Fruit fly (Drosophila melanogaster) whole organism, prepupa: ENCODE results near the gene CG42541.
A peak's percentile ranks its signal among the peaks of the same experiment; 100 is the strongest.

Experiments used
- Blimp-1 ChIP-seq: fragments of 200-800 bp; sonication (Bioruptor generic); optimal IDR thresholded peaks from 3 replicates; lab custom pipeline; 2017; ENCODE audit warnings: missing biosample characterization, missing genetic modification characterization, mild to moderate bottlenecking, moderate library complexity, missing genetic modification reagents
- CG10631 ChIP-seq: fragments of 200-800 bp; sonication (Bioruptor generic); optimal IDR thresholded peaks from 2 replicates; lab custom pipeline; 2016; ENCODE audit warnings: missing biosample characterization, missing genetic modification characterization
- CG11294 ChIP-seq: fragments of 200-800 bp; sonication (Bioruptor generic); IDR thresholded peaks from 2 replicates; pipeline ENCODE4 v1.3.6; 2022; ENCODE audit warnings: missing biosample characterization, missing genetic modification characterization
- CG11762 ChIP-seq: fragments of 200-800 bp; sonication (Bioruptor generic); optimal IDR thresholded peaks from 3 replicates; lab custom pipeline; 2016; ENCODE audit warnings: missing biosample characterization, missing genetic modification characterization; ENCODE audit not compliant: insufficient read depth
- CG11902 ChIP-seq: fragments of 200-800 bp; sonication (Bioruptor generic); optimal IDR thresholded peaks from 3 replicates; lab custom pipeline; 2016; ENCODE audit warnings: missing biosample characterization, missing genetic modification characterization
- CG15336 ChIP-seq: fragments of 200-800 bp; sonication (Bioruptor generic); IDR thresholded peaks from 2 replicates; pipeline ENCODE4 v1.3.6; 2022; ENCODE audit warnings: missing biosample characterization, missing genetic modification characterization
- CG3032 ChIP-seq: fragments of 200-800 bp; optimal IDR thresholded peaks from 2 replicates; lab custom pipeline; 2019; ENCODE audit warnings: missing biosample characterization, mild to moderate bottlenecking, missing genetic modification characterization, moderate library complexity
- CG32006 ChIP-seq: fragments of 200-800 bp; sonication (Bioruptor generic); optimal IDR thresholded peaks from 3 replicates; lab custom pipeline; 2017; ENCODE audit warnings: missing biosample characterization, mild to moderate bottlenecking, missing genetic modification characterization
- CG3919 ChIP-seq: fragments of 200-800 bp; sonication (Bioruptor generic); optimal IDR thresholded peaks from 3 replicates; lab custom pipeline; 2016; ENCODE audit warnings: missing biosample characterization, missing genetic modification characterization
- CG4318 ChIP-seq: fragments of 200-800 bp; sonication (Bioruptor generic); optimal IDR thresholded peaks from 3 replicates; lab custom pipeline; 2017; ENCODE audit warnings: missing biosample characterization, mild to moderate bottlenecking, missing genetic modification characterization
- CG6163 ChIP-seq: fragments of 200-800 bp; sonication (Bioruptor generic); IDR thresholded peaks from 3 replicates; pipeline ENCODE4 v1.3.6; 2022; ENCODE audit warnings: missing biosample characterization, missing genetic modification characterization
- CG6276 ChIP-seq: fragments of 200-800 bp; sonication (Bioruptor generic); optimal IDR thresholded peaks from 2 replicates; lab custom pipeline; 2017; ENCODE audit warnings: missing biosample characterization, mild to moderate bottlenecking, missing genetic modification characterization
- CG6792 ChIP-seq: fragments of 200-800 bp; sonication (Bioruptor generic); optimal IDR thresholded peaks from 3 replicates; lab custom pipeline; 2016; ENCODE audit warnings: missing biosample characterization, missing genetic modification characterization
- CG6808 ChIP-seq: fragments of 200-800 bp; sonication (Bioruptor generic); optimal IDR thresholded peaks from 3 replicates; lab custom pipeline; 2017; ENCODE audit warnings: missing biosample characterization, missing genetic modification characterization, mild to moderate bottlenecking, moderate library complexity, missing genetic modification reagents
- CG6854 ChIP-seq: fragments of 200-800 bp; sonication (Bioruptor generic); optimal IDR thresholded peaks from 2 replicates; lab custom pipeline; 2017; ENCODE audit warnings: missing biosample characterization, mild to moderate bottlenecking, missing genetic modification characterization
- CG8119 ChIP-seq: fragments of 200-800 bp; sonication (Bioruptor generic); IDR thresholded peaks from 3 replicates; pipeline ENCODE4 v1.3.6; 2022; ENCODE audit warnings: missing biosample characterization, missing genetic modification characterization
- CG8319 ChIP-seq: fragments of 200-800 bp; sonication (Bioruptor generic); optimal IDR thresholded peaks from 3 replicates; lab custom pipeline; 2016; ENCODE audit warnings: missing biosample characterization, missing genetic modification characterization
- CG8632 ChIP-seq: fragments of 200-800 bp; sonication (Bioruptor generic); optimal IDR thresholded peaks from 3 replicates; lab custom pipeline; 2016; ENCODE audit warnings: missing biosample characterization, missing genetic modification characterization
- Eip75B ChIP-seq: fragments of 200-800 bp; sonication (Bioruptor generic); optimal IDR thresholded peaks from 3 replicates; lab custom pipeline; 2016; ENCODE audit warnings: missing biosample characterization, missing genetic modification characterization
- Eip78C ChIP-seq: fragments of 200-800 bp; sonication (Bioruptor generic); peaks from one replicate; lab custom pipeline; 2016; ENCODE audit warnings: missing biosample characterization, missing genetic modification characterization
- Eip93F ChIP-seq: fragments of 200-800 bp; sonication (Bioruptor generic); optimal IDR thresholded peaks from 2 replicates; lab custom pipeline; 2016; ENCODE audit warnings: missing biosample characterization, mild to moderate bottlenecking, missing genetic modification characterization
- Hr38 ChIP-seq: sonication (Bioruptor generic); optimal IDR thresholded peaks from 2 replicates; lab custom pipeline; 2016; ENCODE audit warnings: missing biosample characterization, missing genetic modification characterization
- Hr39 ChIP-seq: fragments of 200-800 bp; sonication (Bioruptor generic); optimal IDR thresholded peaks from 2 replicates; lab custom pipeline; 2016; ENCODE audit warnings: missing biosample characterization, missing genetic modification characterization
- Hr4 ChIP-seq: fragments of 200-800 bp; sonication (Bioruptor generic); optimal IDR thresholded peaks from 3 replicates; lab custom pipeline; 2016; ENCODE audit warnings: missing biosample characterization, missing genetic modification characterization
- Lpt ChIP-seq: fragments of 200-800 bp; sonication (Bioruptor generic); optimal IDR thresholded peaks from 3 replicates; lab custom pipeline; 2016; ENCODE audit warnings: missing biosample characterization, missing genetic modification characterization
- Met ChIP-seq: fragments of 200-800 bp; sonication (Bioruptor generic); optimal IDR thresholded peaks from 3 replicates; lab custom pipeline; 2016; ENCODE audit warnings: missing biosample characterization, missing genetic modification characterization
- Sox102F ChIP-seq: fragments of 200-800 bp; sonication (Bioruptor generic); optimal IDR thresholded peaks from 2 replicates; lab custom pipeline; 2016; ENCODE audit warnings: missing biosample characterization, mild to moderate bottlenecking, missing genetic modification characterization
- Sox14 ChIP-seq: fragments of 200-800 bp; sonication (Bioruptor generic); optimal IDR thresholded peaks from 3 replicates; lab custom pipeline; 2016; ENCODE audit warnings: missing biosample characterization, missing genetic modification characterization
- Sox15 ChIP-seq: fragments of 200-800 bp; sonication (Bioruptor generic); optimal IDR thresholded peaks from 3 replicates; lab custom pipeline; 2016; ENCODE audit warnings: missing biosample characterization, missing genetic modification characterization
- acj6 ChIP-seq: fragments of 200-800 bp; sonication (Bioruptor generic); optimal IDR thresholded peaks from 3 replicates; lab custom pipeline; 2016; ENCODE audit warnings: missing biosample characterization, missing genetic modification characterization
- dac ChIP-seq: fragments of 200-800 bp; sonication (Bioruptor generic); optimal IDR thresholded peaks from 2 replicates; lab custom pipeline; 2017; ENCODE audit warnings: missing biosample characterization, mild to moderate bottlenecking, missing genetic modification characterization
- dsx ChIP-seq: fragments of 200-800 bp; optimal IDR thresholded peaks from 3 replicates; lab custom pipeline; 2019; ENCODE audit warnings: missing biosample characterization, mild to moderate bottlenecking, missing genetic modification characterization, moderate library complexity; ENCODE audit not compliant: poor library complexity, severe bottlenecking
- esn ChIP-seq: fragments of 200-800 bp; sonication (Bioruptor generic); optimal IDR thresholded peaks from 2 replicates; lab custom pipeline; 2016; ENCODE audit warnings: missing biosample characterization, mild to moderate bottlenecking, missing genetic modification characterization, moderate library complexity
- fd59A ChIP-seq: fragments of 200-800 bp; sonication (Bioruptor generic); optimal IDR thresholded peaks from 2 replicates; lab custom pipeline; 2017; ENCODE audit warnings: missing biosample characterization, mild to moderate bottlenecking, missing genetic modification characterization, missing genetic modification reagents
- fd85E ChIP-seq: fragments of 200-800 bp; sonication (Bioruptor generic); optimal IDR thresholded peaks from 3 replicates; lab custom pipeline; 2016; ENCODE audit warnings: missing biosample characterization, missing genetic modification characterization
- lz ChIP-seq: fragments of 200-800 bp; sonication (Bioruptor generic); optimal IDR thresholded peaks from 3 replicates; lab custom pipeline; 2016; ENCODE audit warnings: missing biosample characterization, missing genetic modification characterization
- net ChIP-seq: fragments of 200-800 bp; sonication (Bioruptor generic); optimal IDR thresholded peaks from 3 replicates; lab custom pipeline; 2016; ENCODE audit warnings: missing biosample characterization, missing genetic modification characterization
- pdm3 ChIP-seq: fragments of 200-800 bp; sonication (Bioruptor generic); optimal IDR thresholded peaks from 3 replicates; lab custom pipeline; 2016; ENCODE audit warnings: missing biosample characterization, missing genetic modification characterization
- spab ChIP-seq: fragments of 200-800 bp; sonication (Bioruptor generic); optimal IDR thresholded peaks from 2 replicates; lab custom pipeline; 2017; ENCODE audit warnings: missing biosample characterization, mild to moderate bottlenecking, missing genetic modification characterization, missing genetic modification reagents

The CG42541 gene

dm6 chrX:3862319-3862919 lies 68.0 kb downstream of the CG42541 start:
- TF ChIP-seq net (GFP tag; lab: Kevin White, UChicago), result no peak
- no peak for TF ChIP-seq dac
- no peak for TF ChIP-seq CG11294 (GFP tag; lab: Robert Waterston, UW)
- TF ChIP-seq Hr38 (GFP tag; lab: Kevin White, UChicago), result no peak
- no peak for TF ChIP-seq spab
- TF ChIP-seq CG32006 (GFP tag; lab: Kevin White, UChicago), result no peak
- TF ChIP-seq lz (GFP tag; lab: Kevin White, UChicago), result peak; percentile 0
- no peak for TF ChIP-seq Hr39 (GFP tag; lab: Kevin White, UChicago)
- TF ChIP-seq pdm3 (GFP tag; lab: Kevin White, UChicago), result no peak
- no peak for TF ChIP-seq Eip93F (GFP tag; lab: Kevin White, UChicago)
- peak; percentile 70 for TF ChIP-seq Eip78C (GFP tag; lab: Kevin White, UChicago)
- TF ChIP-seq Sox15 (GFP tag; lab: Kevin White, UChicago), result no peak
- TF ChIP-seq CG8632, result no peak
- peak; percentile 1 for TF ChIP-seq CG10631 (GFP tag; lab: Kevin White, UChicago)
- TF ChIP-seq esn (GFP tag; lab: Kevin White, UChicago), result peak; percentile 6
- TF ChIP-seq CG6808 (GFP tag; lab: Kevin White, UChicago), result no peak
- no peak for TF ChIP-seq Eip75B (GFP tag; lab: Kevin White, UChicago)
- no peak for TF ChIP-seq CG6276 (GFP tag; lab: Kevin White, UChicago)
- no peak for TF ChIP-seq CG3032 (tag; lab: Kevin White, UChicago)
- TF ChIP-seq CG6163 (GFP tag; lab: Robert Waterston, UW), result no peak
- peak; percentile 14 for TF ChIP-seq CG3919
- no peak for TF ChIP-seq Met (GFP tag; lab: Kevin White, UChicago)
- TF ChIP-seq CG6854 (GFP tag; lab: Kevin White, UChicago), result no peak
- TF ChIP-seq Sox14 (GFP tag; lab: Kevin White, UChicago), result no peak
- TF ChIP-seq CG8319 (GFP tag; lab: Kevin White, UChicago), result no peak
- TF ChIP-seq fd59A (GFP tag; lab: Kevin White, UChicago), result no peak
- no peak for TF ChIP-seq CG15336
- no peak for TF ChIP-seq Hr4 (GFP tag; lab: Kevin White, UChicago)
- TF ChIP-seq dsx, result no peak
- TF ChIP-seq CG11902 (GFP tag; lab: Kevin White, UChicago), result no peak
- TF ChIP-seq CG11762 (GFP tag; lab: Kevin White, UChicago), result no peak
- peak; percentile 4 for TF ChIP-seq acj6 (GFP tag; lab: Kevin White, UChicago)
- TF ChIP-seq CG6792 (GFP tag; lab: Kevin White, UChicago), result peak; percentile 1
- TF ChIP-seq fd85E (GFP tag; lab: Kevin White, UChicago), result no peak
- TF ChIP-seq CG4318, result no peak
- no peak for TF ChIP-seq CG8119 (GFP tag; lab: Robert Waterston, UW)
- no peak for TF ChIP-seq Sox102F
- TF ChIP-seq, all 60 proteins: peak for 7

DNA sequence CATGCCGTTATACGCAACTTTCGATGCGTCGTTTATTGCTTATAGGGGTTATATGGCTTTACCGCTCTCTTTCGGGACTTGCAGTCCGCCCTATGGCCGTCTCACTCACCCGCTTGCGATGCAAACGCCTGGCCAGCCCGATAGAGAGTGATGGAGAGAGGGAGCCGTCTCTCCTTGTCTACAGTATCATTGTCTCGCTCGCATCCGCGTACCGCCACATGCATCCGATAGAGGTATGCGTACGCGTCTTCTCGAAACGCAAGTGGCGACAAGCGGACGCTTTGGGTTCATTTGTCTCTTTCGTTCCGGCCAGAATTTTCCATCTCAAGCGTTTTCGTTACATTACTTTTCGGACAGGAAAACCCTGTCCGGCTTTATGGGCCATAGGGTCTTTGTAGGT lies 69.2 kb downstream of the CG42541 start:
- TF ChIP-seq CG3919 (no peak), Met (GFP tag; lab: Kevin White, UChicago) (no peak), Eip78C (GFP tag; lab: Kevin White, UChicago) (peak; percentile 20)
- TF ChIP-seq, all 60 proteins: peak for 1

- TF ChIP-seq acj6 (GFP tag; lab: Kevin White, UChicago), result no peak
- TF ChIP-seq CG6808 (GFP tag; lab: Kevin White, UChicago), result no peak
- no peak for TF ChIP-seq esn (GFP tag; lab: Kevin White, UChicago)
- peak; percentile 94 for TF ChIP-seq Blimp-1
- TF ChIP-seq CG8319 (GFP tag; lab: Kevin White, UChicago), result no peak
- TF ChIP-seq CG6276 (GFP tag; lab: Kevin White, UChicago), result no peak
- no peak for TF ChIP-seq Sox14 (GFP tag; lab: Kevin White, UChicago)
- peak; percentile 26 for TF ChIP-seq CG6854 (GFP tag; lab: Kevin White, UChicago)
- TF ChIP-seq Eip93F (GFP tag; lab: Kevin White, UChicago), result no peak
- no peak for TF ChIP-seq Met (GFP tag; lab: Kevin White, UChicago)
- TF ChIP-seq Lpt (GFP tag; lab: Kevin White, UChicago), result no peak
- TF ChIP-seq Eip78C (GFP tag; lab: Kevin White, UChicago), result peak; percentile 30
Observed at dm6 chrX:3849419-3850028, 80.9 kb downstream of the CG42541 start.
